Worm (Caenorhabditis elegans): ENCODE data around the gene acl-12.

acl-12 gene

DNA sequence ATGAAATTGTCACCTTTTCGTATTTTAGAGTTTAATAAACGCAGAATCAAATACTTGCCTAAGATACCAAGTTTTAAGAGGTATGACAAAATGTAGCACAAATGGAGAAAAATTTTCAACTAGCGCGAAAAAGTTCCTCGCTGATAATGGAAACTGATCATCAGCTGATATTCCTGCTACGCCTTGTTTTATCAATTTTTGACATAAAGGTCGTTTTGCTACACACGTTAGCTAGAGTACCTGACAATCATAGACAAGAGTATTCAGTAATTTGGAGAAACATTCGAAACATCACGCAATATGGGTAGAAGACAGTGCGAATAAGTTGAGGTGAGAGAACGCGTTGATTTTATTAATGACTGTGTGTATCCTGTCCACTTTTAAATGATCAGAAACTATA is 3.4 kb upstream of the acl-12 start:
- peak; percentile 32 for TF ChIP-seq nhr-129 (tag; optimal IDR thresholded peaks at IDR 0.05)
- TF ChIP-seq sma-9 (GFP tag; optimal IDR thresholded peaks at IDR 0.05), result peak; percentile 41
- TF ChIP-seq sma-9 (tag; optimal IDR thresholded peaks at IDR 0.05), result no peak
- no peak for TF ChIP-seq lin-39 (tag; optimal IDR thresholded peaks at IDR 0.05)
- no peak for TF ChIP-seq blmp-1 (tag; optimal IDR thresholded peaks at IDR 0.05; ENCODE audit: insufficient read depth)
- no peak for TF ChIP-seq dmd-4 (tag; optimal IDR thresholded peaks at IDR 0.05)
- peak; percentile 4 for TF ChIP-seq crh-2 (tag; optimal IDR thresholded peaks at IDR 0.05)
- peak; percentile 34 for TF ChIP-seq fos-1 (tag; optimal IDR thresholded peaks at IDR 0.05)
- TF ChIP-seq ama-1 (optimal IDR thresholded peaks at IDR 0.05), result no peak
- TF ChIP-seq sma-3 (GFP tag; optimal IDR thresholded peaks at IDR 0.05), result no peak
- TF ChIP-seq skn-1 (tag; optimal IDR thresholded peaks at IDR 0.05), result no peak

DNA sequence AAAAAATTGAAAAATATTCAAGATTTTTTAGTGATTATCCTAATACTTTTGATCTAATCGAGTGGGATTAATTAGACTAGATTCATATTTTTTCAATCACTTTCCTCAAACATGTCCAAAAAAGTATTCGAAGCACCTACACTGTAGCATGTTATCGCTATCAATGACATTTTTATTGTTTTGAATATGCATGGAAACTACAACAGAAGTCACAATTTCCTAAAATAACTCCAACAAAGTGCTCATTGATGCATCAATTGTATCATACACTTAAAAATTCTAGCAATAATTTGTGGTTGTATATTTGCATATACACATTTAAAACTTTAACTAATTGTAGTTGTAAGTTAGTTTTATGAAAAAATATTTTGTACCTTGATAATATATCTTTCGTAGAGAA is 2.3 kb downstream of the acl-12 start:
- TF ChIP-seq fos-1 (tag; optimal IDR thresholded peaks at IDR 0.05) (peak; percentile 0), gmeb-1 (tag; optimal IDR thresholded peaks at IDR 0.05) (no peak), lin-13 (GFP tag; optimal IDR thresholded peaks at IDR 0.05) (no peak)

DNA sequence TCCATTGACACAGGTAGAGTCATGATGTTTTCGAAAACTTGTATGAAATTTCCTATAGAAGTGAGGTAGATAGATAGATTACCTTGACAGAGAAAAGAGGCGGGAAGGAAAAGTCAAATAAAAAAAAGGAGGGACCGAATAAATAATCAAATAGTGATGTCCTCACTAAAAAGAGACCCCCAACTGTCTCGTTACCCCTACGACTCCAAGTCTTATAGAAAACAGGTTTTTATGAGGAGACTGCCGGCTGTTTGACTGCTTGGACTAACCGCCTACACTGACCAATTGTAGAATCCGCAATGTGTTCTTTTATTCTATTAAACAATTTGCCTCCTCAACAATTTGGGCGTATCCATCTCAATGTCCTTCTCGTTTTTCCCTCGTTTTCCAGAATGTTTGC is 4.4 kb downstream of the acl-12 start, which contains the start of gene C01C10.2:
Gene C01C10.2, minus strand, starts transcription at position 170 of the 400 bp plus-strand sequence.
- TF ChIP-seq fos-1 (tag; optimal IDR thresholded peaks at IDR 0.05), result no peak
- TF ChIP-seq ztf-11 (tag; optimal IDR thresholded peaks at IDR 0.05), result no peak
- TF ChIP-seq crh-2 (tag; optimal IDR thresholded peaks at IDR 0.05), result no peak
- no peak for TF ChIP-seq nhr-23 (tag; optimal IDR thresholded peaks at IDR 0.05)
- TF ChIP-seq nhr-77 (tag; optimal IDR thresholded peaks at IDR 0.05), result no peak
- no peak for TF ChIP-seq nhr-12 (tag; optimal IDR thresholded peaks at IDR 0.05)
- TF ChIP-seq alr-1 (tag; optimal IDR thresholded peaks at IDR 0.05), result no peak
- TF ChIP-seq ceh-16 (tag; optimal IDR thresholded peaks at IDR 0.05), result no peak
- no peak for TF ChIP-seq mdl-1 (tag; optimal IDR thresholded peaks at IDR 0.05)
- TF ChIP-seq nhr-129 (tag; optimal IDR thresholded peaks at IDR 0.05), result no peak
- TF ChIP-seq nhr-237 (tag; optimal IDR thresholded peaks at IDR 0.05), result no peak
- no peak for TF ChIP-seq peb-1 (tag; optimal IDR thresholded peaks at IDR 0.05)
- no peak for TF ChIP-seq egl-27 (tag; optimal IDR thresholded peaks at IDR 0.05)
- peak; percentile 45 for TF ChIP-seq nhr-25 (tag; optimal IDR thresholded peaks at IDR 0.05)
- TF ChIP-seq ztf-1 (GFP tag; conservative IDR thresholded peaks at IDR 0.05), result no peak
- no peak for TF ChIP-seq unc-62 (GFP tag; optimal IDR thresholded peaks at IDR 0.05)
- TF ChIP-seq lsy-2 (tag; optimal IDR thresholded peaks at IDR 0.05), result no peak
- TF ChIP-seq nhr-6 (tag; optimal IDR thresholded peaks at IDR 0.05), result no peak
- peak; percentile 31 for TF ChIP-seq sem-4 (tag; optimal IDR thresholded peaks at IDR 0.05)
- TF ChIP-seq zag-1 (tag; optimal IDR thresholded peaks at IDR 0.05), result no peak
- TF ChIP-seq nhr-21 (tag; optimal IDR thresholded peaks at IDR 0.05), result no peak
- TF ChIP-seq lin-39 (tag; optimal IDR thresholded peaks at IDR 0.05), result no peak
- TF ChIP-seq ZK546.5 (tag; optimal IDR thresholded peaks at IDR 0.05), result no peak
- peak; percentile 32 for TF ChIP-seq sma-3 (GFP tag; optimal IDR thresholded peaks at IDR 0.05)
- TF ChIP-seq lin-13 (GFP tag; optimal IDR thresholded peaks at IDR 0.05), result no peak
- no peak for TF ChIP-seq elt-3 (tag; optimal IDR thresholded peaks at IDR 0.05)

DNA sequence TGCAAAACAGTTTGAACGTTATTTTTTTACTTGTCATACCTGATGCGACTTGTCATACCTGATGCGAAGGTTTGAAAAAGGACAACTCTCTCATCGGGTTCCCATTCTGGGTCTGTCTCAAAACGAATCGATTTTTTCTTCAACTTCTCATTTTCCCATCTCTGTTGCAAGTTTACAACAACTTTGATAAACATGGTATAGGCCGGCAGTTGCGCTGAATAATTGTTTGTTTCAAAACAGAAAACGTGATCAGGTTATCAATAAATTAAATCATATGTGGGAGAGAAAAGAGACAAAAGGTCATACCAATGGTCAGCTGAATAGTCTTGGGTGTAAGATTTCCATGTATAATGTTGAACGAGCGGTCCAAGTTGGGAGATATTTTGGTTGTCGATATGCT is 5.5 kb downstream of the acl-12 start:
- TF ChIP-seq F13H6.1 (tag; optimal IDR thresholded peaks at IDR 0.05) (no peak), nhr-10 (tag; optimal IDR thresholded peaks at IDR 0.05) (no peak), aly-2 (tag; optimal IDR thresholded peaks at IDR 0.05) (no peak), nhr-237 (tag; optimal IDR thresholded peaks at IDR 0.05) (no peak), ceh-82 (tag; optimal IDR thresholded peaks at IDR 0.05) (no peak), ztf-4 (tag; optimal IDR thresholded peaks at IDR 0.05) (no peak), nhr-25 (tag; optimal IDR thresholded peaks at IDR 0.05) (peak; percentile 64), sma-3 (GFP tag; optimal IDR thresholded peaks at IDR 0.05) (peak; percentile 6), sma-9 (GFP tag; optimal IDR thresholded peaks at IDR 0.05) (peak; percentile 31), sma-9 (tag; optimal IDR thresholded peaks at IDR 0.05) (no peak), nhr-77 (tag; optimal IDR thresholded peaks at IDR 0.05) (no peak), nhr-129 (tag; optimal IDR thresholded peaks at IDR 0.05) (peak; percentile 15), alr-1 (tag; optimal IDR thresholded peaks at IDR 0.05) (no peak), crh-2 (tag; optimal IDR thresholded peaks at IDR 0.05) (no peak), nhr-21 (tag; optimal IDR thresholded peaks at IDR 0.05) (no peak), lin-39 (tag; optimal IDR thresholded peaks at IDR 0.05) (no peak), zag-1 (tag; optimal IDR thresholded peaks at IDR 0.05) (no peak)

All from whole organism, L2 larva.